Worm (Caenorhabditis elegans) whole organism, L1 larva: Measurements from ENCODE around the gene ZK54.3.

Source experiments
- C04F5.9 ChIP-seq: sonication (generic microtip); optimal IDR thresholded peaks from 2 replicates; lab custom pipeline; 2016; ENCODE audit warnings: missing genetic modification characterization, missing compliant biosample characterization
- aha-1 ChIP-seq: fragments of 150-350 bp; optimal IDR thresholded peaks from 2 replicates; lab custom pipeline; 2014; ENCODE audit warnings: missing biosample characterization, missing genetic modification characterization
- alr-1 ChIP-seq: fragments of 200-800 bp; sonication (Bioruptor generic); optimal IDR thresholded peaks from 2 replicates; lab custom pipeline; 2018; ENCODE audit warnings: borderline replicate concordance, mild to moderate bottlenecking, missing genetic modification characterization, missing compliant biosample characterization
- ama-1 ChIP-seq: fragments of 150-350 bp; optimal IDR thresholded peaks from 2 replicates; lab custom pipeline; 2014
- fkh-8 ChIP-seq: sonication (generic microtip); optimal IDR thresholded peaks from 2 replicates; lab custom pipeline; 2016; ENCODE audit warnings: mild to moderate bottlenecking, missing genetic modification characterization, missing compliant biosample characterization
- hlh-17 ChIP-seq: fragments of 200-800 bp; sonication (Bioruptor generic); optimal IDR thresholded peaks from 2 replicates; lab custom pipeline; 2018; ENCODE audit warnings: missing genetic modification characterization, mild to moderate bottlenecking, missing compliant biosample characterization, moderate library complexity, borderline replicate concordance
- lin-39 ChIP-seq: fragments of 150-350 bp; optimal IDR thresholded peaks from 2 replicates; lab custom pipeline; 2014; ENCODE audit warnings: missing biosample characterization, missing genetic modification reagents, missing genetic modification characterization
- nhr-90 ChIP-seq: sonication (generic microtip); optimal IDR thresholded peaks from 2 replicates; lab custom pipeline; 2016; ENCODE audit warnings: mild to moderate bottlenecking, missing genetic modification characterization, missing compliant biosample characterization; ENCODE audit not compliant: poor library complexity
- skn-1 ChIP-seq: fragments of 150-350 bp; optimal IDR thresholded peaks from 2 replicates; lab custom pipeline; 2014; ENCODE audit warnings: missing biosample characterization, missing genetic modification characterization
- snu-23 ChIP-seq: sonication (generic microtip); optimal IDR thresholded peaks from 2 replicates; lab custom pipeline; 2016; ENCODE audit warnings: missing genetic modification characterization, missing compliant biosample characterization
- sptf-1 ChIP-seq: fragments of 150-350 bp; optimal IDR thresholded peaks from 2 replicates; lab custom pipeline; 2014; ENCODE audit warnings: missing biosample characterization, missing genetic modification characterization
- unc-130 ChIP-seq: fragments of 150-350 bp; optimal IDR thresholded peaks from 2 replicates; lab custom pipeline; 2017; ENCODE audit warnings: missing biosample characterization, missing genetic modification characterization, inconsistent platforms
- ztf-11 ChIP-seq, 2 experiments: sonication (generic microtip); optimal IDR thresholded peaks; 2 replicates each; lab custom pipeline; 2016 to 2017; ENCODE audit warnings: missing genetic modification characterization in 2 of 2, missing biosample characterization in 1 of 2, missing compliant biosample characterization in 1 of 2

ce11 chrX:17420585-17421459 lies 46.0 kb downstream of the ZK54.3 start:
- TF ChIP-seq ama-1 (lab: Kevin White, UChicago) (peak; percentile 95), hlh-17 (GFP tag; lab: Kevin White, UChicago) (no peak), fkh-8 (tag; lab: Kevin White, UChicago) (no peak), ztf-11 (tag; optimal IDR thresholded peaks at IDR 0.05; lab: Kevin White, UChicago) (no peak), skn-1 (tag; lab: Kevin White, UChicago) (no peak), snu-23 (GFP tag; lab: Kevin White, UChicago) (no peak), alr-1 (no peak), unc-130 (no peak), C04F5.9 (tag; lab: Kevin White, UChicago) (no peak), lin-39 (no peak), nhr-90 (tag; lab: Kevin White, UChicago) (no peak), sptf-1 (no peak), aha-1 (tag; lab: Kevin White, UChicago) (no peak)
